Worm (Caenorhabditis elegans): Measurements from ENCODE around the gene srbc-26.

DNA sequence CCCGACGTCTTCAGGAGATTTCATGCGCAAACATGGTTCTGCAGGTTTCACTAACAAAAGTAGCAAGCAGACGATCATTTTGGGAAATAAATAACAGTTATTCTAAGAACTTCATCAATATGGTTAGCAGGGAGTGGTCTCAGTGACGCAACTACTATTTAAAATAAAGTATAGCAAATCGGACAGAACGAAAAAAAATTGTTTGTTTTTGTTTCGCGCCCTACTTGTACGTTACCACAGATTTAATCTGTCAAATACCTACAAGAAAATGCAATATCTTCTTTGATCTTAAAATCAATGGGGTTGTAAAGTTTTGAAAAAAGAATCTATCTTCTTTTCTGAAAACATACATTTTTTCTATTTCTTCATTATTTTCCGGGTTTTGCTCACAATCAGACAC lies 27.3 kb downstream of the srbc-26 start, which contains the start of gene srz-96:
- no peak for TF ChIP-seq scrt-1 (GFP tag; IDR thresholded peaks at IDR 0.05)
- no peak for TF ChIP-seq tbx-11 (GFP tag; IDR thresholded peaks at IDR 0.05)
- no peak for TF ChIP-seq ama-1 (optimal IDR thresholded peaks at IDR 0.05)
- TF ChIP-seq sea-1 (GFP tag; conservative IDR thresholded peaks at IDR 0.05) = no peak
- TF ChIP-seq tra-4 (tag; optimal IDR thresholded peaks at IDR 0.05) = no peak
- no peak for TF ChIP-seq flt-1 (GFP tag; IDR thresholded peaks at IDR 0.05)

Measured in whole organism, early embryonic.